Fruit fly (Drosophila melanogaster) whole organism, pupa: ENCODE data around the gene CG13694.

Experiments used
- CG13204 ChIP-seq: fragments of 200-800 bp; sonication (Bioruptor generic); optimal IDR thresholded peaks from 2 replicates; lab custom pipeline; 2018; ENCODE audit warnings: missing biosample characterization, mild to moderate bottlenecking, missing genetic modification characterization, moderate library complexity
- CG17806 ChIP-seq: fragments of 200-800 bp; sonication (Bioruptor generic); optimal IDR thresholded peaks from 2 replicates; lab custom pipeline; 2018; ENCODE audit warnings: missing biosample characterization, mild to moderate bottlenecking, missing genetic modification characterization, moderate library complexity
- CG4496 ChIP-seq: fragments of 200-800 bp; sonication (Bioruptor generic); IDR thresholded peaks from 3 replicates; pipeline ENCODE4 v1.3.6; 2022; ENCODE audit warnings: missing biosample characterization, missing genetic modification characterization
- CG8159 ChIP-seq: fragments of 200-800 bp; sonication (Bioruptor generic); optimal IDR thresholded peaks from 3 replicates; lab custom pipeline; 2018; ENCODE audit warnings: missing biosample characterization, mild to moderate bottlenecking, missing genetic modification characterization, moderate library complexity
- CG8301 ChIP-seq: fragments of 200-800 bp; sonication (Bioruptor generic); optimal IDR thresholded peaks from 2 replicates; lab custom pipeline; 2018; ENCODE audit warnings: missing biosample characterization, mild to moderate bottlenecking, missing genetic modification characterization
- Pif1A ChIP-seq: fragments of 200-800 bp; sonication (Bioruptor generic); optimal IDR thresholded peaks from 3 replicates; lab custom pipeline; 2016; ENCODE audit warnings: missing biosample characterization, missing genetic modification characterization
- Pif1B ChIP-seq: fragments of 200-800 bp; sonication (Bioruptor generic); optimal IDR thresholded peaks from 3 replicates; lab custom pipeline; 2016; ENCODE audit warnings: missing biosample characterization, missing genetic modification characterization
- rn ChIP-seq: fragments of 200-800 bp; sonication (Bioruptor generic); IDR thresholded peaks from 2 replicates; pipeline ENCODE4 v1.3.6; 2022; ENCODE audit warnings: missing biosample characterization, missing genetic modification characterization

DNA sequence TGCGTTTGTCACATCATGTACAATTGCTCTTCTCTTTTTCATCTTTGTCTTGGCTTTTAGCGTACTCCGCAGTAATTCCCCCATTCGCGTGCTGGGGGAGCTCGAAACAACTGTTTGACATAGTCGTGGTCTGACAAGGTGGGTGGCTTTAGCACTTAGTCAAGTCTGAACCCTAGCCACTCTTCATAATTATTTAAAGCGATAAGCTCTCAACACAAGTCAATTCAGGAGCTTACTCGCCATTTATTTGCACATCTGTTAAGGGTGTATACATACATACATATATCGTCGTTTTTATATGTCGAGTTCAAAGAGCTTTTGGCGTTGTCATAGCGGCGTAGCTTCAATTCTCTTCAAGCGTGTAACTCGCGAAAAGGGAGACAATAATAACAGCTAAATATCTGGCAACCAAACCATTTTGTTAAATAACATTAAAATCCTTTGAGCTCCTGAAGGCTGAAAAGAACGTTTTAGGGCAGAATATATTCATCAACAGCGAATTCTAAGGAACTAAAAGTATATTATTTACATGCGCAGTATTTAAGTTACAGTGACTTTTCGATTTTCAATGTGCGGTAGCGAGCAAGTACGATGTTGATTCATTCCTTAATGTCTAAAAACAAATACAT, 42.4 kb downstream of the CG13694 start:
- no peak for TF ChIP-seq CG8159 (tag; lab: Kevin White, UChicago)
- no peak for TF ChIP-seq CG8301 (tag; lab: Kevin White, UChicago)
- no peak for TF ChIP-seq Pif1A (GFP tag; lab: Kevin White, UChicago)
- no peak for TF ChIP-seq Pif1B (GFP tag; lab: Kevin White, UChicago)
- TF ChIP-seq CG4496 (GFP tag; lab: Robert Waterston, UW) = no peak
- TF ChIP-seq rn (GFP tag; lab: Robert Waterston, UW) = no peak
- TF ChIP-seq CG13204 = no peak
- no peak for TF ChIP-seq CG17806 (tag; lab: Kevin White, UChicago)
